Worm (Caenorhabditis elegans) whole organism, mixed stage, embryonic: ENCODE results near the gene srj-37.

Experiments
- M03D4.4 ChIP-seq: sonication (generic microtip); optimal IDR thresholded peaks from 2 replicates; lab custom pipeline; 2017; ENCODE audit warnings: mild to moderate bottlenecking, missing genetic modification characterization, missing compliant biosample characterization
- bed-3 ChIP-seq: fragments of 200-800 bp; sonication (Bioruptor generic); optimal IDR thresholded peaks from 3 replicates; lab custom pipeline; 2018; ENCODE audit warnings: mild to moderate bottlenecking, missing genetic modification characterization, moderate library complexity, missing compliant biosample characterization
- blmp-1 ChIP-seq: fragments of 150-350 bp; optimal IDR thresholded peaks from 2 replicates; lab custom pipeline; 2014; ENCODE audit warnings: missing biosample characterization, missing genetic modification characterization
- ceh-39 ChIP-seq: fragments of 150-350 bp; optimal IDR thresholded peaks from 2 replicates; lab custom pipeline; 2014; ENCODE audit warnings: missing biosample characterization, missing genetic modification characterization
- ceh-43 ChIP-seq: fragments of 200-800 bp; sonication (Bioruptor generic); optimal IDR thresholded peaks from 2 replicates; lab custom pipeline; 2018; ENCODE audit warnings: mild to moderate bottlenecking, missing genetic modification characterization, moderate library complexity, missing compliant biosample characterization
- ceh-83 ChIP-seq: fragments of 200-800 bp; sonication (Bioruptor generic); optimal IDR thresholded peaks from 2 replicates; lab custom pipeline; 2018; ENCODE audit warnings: mild to moderate bottlenecking, missing genetic modification characterization, missing compliant biosample characterization
- ces-1 ChIP-seq: fragments of 150-350 bp; optimal IDR thresholded peaks from 2 replicates; lab custom pipeline; 2014; ENCODE audit warnings: missing biosample characterization, missing genetic modification reagents, missing genetic modification characterization
- cnd-1 ChIP-seq: fragments of 200-800 bp; sonication (Bioruptor generic); optimal IDR thresholded peaks from 2 replicates; lab custom pipeline; 2018; ENCODE audit warnings: mild to moderate bottlenecking, missing genetic modification characterization, missing compliant biosample characterization
- drap-1 ChIP-seq: fragments of 200-800 bp; sonication (Bioruptor generic); optimal IDR thresholded peaks from 3 replicates; lab custom pipeline; 2018; ENCODE audit warnings: mild to moderate bottlenecking, missing genetic modification characterization, missing compliant biosample characterization
- elt-1 ChIP-seq: sonication (generic microtip); optimal IDR thresholded peaks from 2 replicates; lab custom pipeline; 2017; ENCODE audit warnings: missing genetic modification characterization, mild to moderate bottlenecking, missing compliant biosample characterization, antibody characterized with exemption, moderate library complexity, borderline replicate concordance; ENCODE audit not compliant: insufficient read depth
- elt-3 ChIP-seq: fragments of 150-350 bp; optimal IDR thresholded peaks from 2 replicates; lab custom pipeline; 2014; ENCODE audit warnings: missing biosample characterization, missing genetic modification characterization
- ham-2 ChIP-seq: fragments of 200-800 bp; sonication (Bioruptor generic); optimal IDR thresholded peaks from 2 replicates; lab custom pipeline; 2018; ENCODE audit warnings: mild to moderate bottlenecking, missing genetic modification characterization, missing compliant biosample characterization
- hlh-1 ChIP-seq: fragments of 150-350 bp; optimal IDR thresholded peaks from 2 replicates; lab custom pipeline; 2014; ENCODE audit warnings: missing biosample characterization, missing genetic modification reagents, missing genetic modification characterization
- lin-13 ChIP-seq: fragments of 150-350 bp; optimal IDR thresholded peaks from 2 replicates; lab custom pipeline; 2014; ENCODE audit warnings: missing biosample characterization, missing genetic modification characterization
- lin-32 ChIP-seq: fragments of 200-800 bp; sonication (Bioruptor generic); optimal IDR thresholded peaks from 2 replicates; lab custom pipeline; 2018; ENCODE audit warnings: mild to moderate bottlenecking, missing genetic modification characterization, missing compliant biosample characterization
- lsy-2 ChIP-seq: fragments of 150-350 bp; optimal IDR thresholded peaks from 2 replicates; lab custom pipeline; 2014; ENCODE audit warnings: missing biosample characterization, missing genetic modification characterization
- mab-5 ChIP-seq: fragments of 150-350 bp; optimal IDR thresholded peaks from 2 replicates; lab custom pipeline; 2014; ENCODE audit warnings: missing biosample characterization, missing genetic modification characterization
- mep-1 ChIP-seq: fragments of 150-350 bp; optimal IDR thresholded peaks from 2 replicates; lab custom pipeline; 2017; ENCODE audit warnings: missing biosample characterization, missing genetic modification reagents, missing genetic modification characterization, inconsistent platforms
- mls-2 ChIP-seq: sonication (generic microtip); optimal IDR thresholded peaks from 2 replicates; lab custom pipeline; 2016; ENCODE audit warnings: mild to moderate bottlenecking, missing genetic modification characterization, moderate library complexity, missing compliant biosample characterization
- nhr-12 ChIP-seq: fragments of 150-350 bp; optimal IDR thresholded peaks from 2 replicates; lab custom pipeline; 2014; ENCODE audit warnings: missing biosample characterization, missing genetic modification characterization
- nhr-2 ChIP-seq: fragments of 150-350 bp; optimal IDR thresholded peaks from 2 replicates; lab custom pipeline; 2014; ENCODE audit warnings: missing biosample characterization, missing genetic modification characterization
- nhr-237 ChIP-seq: fragments of 150-350 bp; optimal IDR thresholded peaks from 2 replicates; lab custom pipeline; 2014; ENCODE audit warnings: missing biosample characterization, missing genetic modification characterization
- nhr-28 ChIP-seq: fragments of 150-350 bp; optimal IDR thresholded peaks from 2 replicates; lab custom pipeline; 2014; ENCODE audit warnings: missing biosample characterization, missing genetic modification characterization
- pha-4 ChIP-seq: fragments of 150-350 bp; optimal IDR thresholded peaks from 2 replicates; lab custom pipeline; 2018; ENCODE audit warnings: missing biosample characterization, missing genetic modification reagents, missing genetic modification characterization
- sem-2 ChIP-seq: fragments of 200-800 bp; sonication (Bioruptor generic); optimal IDR thresholded peaks from 2 replicates; lab custom pipeline; 2018; ENCODE audit warnings: mild to moderate bottlenecking, missing genetic modification characterization, missing compliant biosample characterization
- snpc-4 ChIP-seq: fragments of 150-350 bp; optimal IDR thresholded peaks from 2 replicates; lab custom pipeline; 2014; ENCODE audit warnings: missing biosample characterization, missing genetic modification characterization
- sptf-1 ChIP-seq: sonication (generic microtip); optimal IDR thresholded peaks from 2 replicates; lab custom pipeline; 2017; ENCODE audit warnings: mild to moderate bottlenecking, missing genetic modification characterization, moderate library complexity, missing compliant biosample characterization
- tbx-8 ChIP-seq: fragments of 200-800 bp; sonication (Bioruptor generic); optimal IDR thresholded peaks from 2 replicates; lab custom pipeline; 2018; ENCODE audit warnings: mild to moderate bottlenecking, missing genetic modification characterization, moderate library complexity, missing compliant biosample characterization
- unc-120 ChIP-seq: sonication (generic microtip); optimal IDR thresholded peaks from 2 replicates; lab custom pipeline; 2017; ENCODE audit warnings: missing genetic modification characterization, missing compliant biosample characterization; ENCODE audit not compliant: poor library complexity, severe bottlenecking
- unc-39 ChIP-seq: fragments of 150-350 bp; optimal IDR thresholded peaks from 2 replicates; lab custom pipeline; 2014; ENCODE audit warnings: missing biosample characterization, missing genetic modification characterization
- unc-62 ChIP-seq: fragments of 150-350 bp; optimal IDR thresholded peaks from 2 replicates; lab custom pipeline; 2014; ENCODE audit warnings: missing biosample characterization, missing genetic modification reagents, missing genetic modification characterization
- zip-8 ChIP-seq: fragments of 150-350 bp; optimal IDR thresholded peaks from 2 replicates; lab custom pipeline; 2014; ENCODE audit warnings: missing biosample characterization, missing genetic modification characterization

Gene srj-37

DNA sequence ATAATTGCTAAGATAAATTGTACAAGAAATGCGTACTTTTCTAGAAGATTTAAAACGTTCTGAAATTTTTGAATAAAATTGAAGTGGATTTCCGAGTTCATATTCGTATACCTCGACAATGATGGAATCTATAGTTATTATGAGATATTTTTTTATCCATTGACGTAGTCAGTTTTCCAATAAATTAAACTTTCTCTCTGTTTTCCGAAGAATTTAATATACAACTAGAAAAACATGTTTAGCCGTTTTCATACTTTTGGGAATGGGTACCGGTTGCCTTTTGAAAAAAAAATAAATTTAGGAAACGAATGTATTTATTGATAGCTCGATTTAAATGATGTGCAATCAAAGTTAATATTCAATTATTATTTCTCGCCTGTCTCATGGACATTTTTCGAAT is 29.6 kb upstream of the srj-37 start, which contains the start of gene srw-109:
Gene srw-109 (minus strand): TSS at position 101 of the 400 bp plus-strand sequence.
- TF ChIP-seq unc-39 (tag; lab: Kevin White, UChicago) (no peak), elt-1 (no peak), nhr-2 (no peak)

DNA sequence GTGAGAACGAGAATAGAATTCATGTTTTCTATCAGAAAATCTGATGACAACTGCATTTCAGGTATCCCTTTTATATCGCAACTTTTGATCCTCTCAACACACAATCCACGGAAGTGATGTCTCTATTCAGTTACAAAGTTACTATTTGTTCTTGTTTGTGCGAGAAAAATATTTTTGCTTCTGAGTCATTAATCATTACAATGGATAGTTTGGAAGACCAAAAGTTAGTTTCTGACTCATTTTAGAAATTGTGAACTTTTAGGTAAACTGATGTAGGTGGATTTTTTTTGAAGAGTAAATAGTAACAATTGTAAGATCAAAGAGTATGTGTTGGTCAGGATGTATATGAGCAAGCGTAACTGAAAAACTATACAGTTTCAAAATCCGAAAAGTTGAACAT is 28.8 kb upstream of the srj-37 start, which contains the start of gene srlf-36:
Gene srlf-36 (minus strand): TSS at position 101 of the 400 bp plus-strand sequence.
- TF ChIP-seq ham-2 (GFP tag; lab: Kevin White, UChicago) (no peak), nhr-2 (no peak), lsy-2 (tag; lab: Kevin White, UChicago) (no peak), ces-1 (GFP tag; lab: Kevin White, UChicago) (no peak), ceh-43 (GFP tag; lab: Kevin White, UChicago) (no peak), nhr-12 (tag; lab: Kevin White, UChicago) (no peak), elt-1 (no peak), elt-3 (tag; lab: Kevin White, UChicago) (no peak), ceh-39 (tag; lab: Kevin White, UChicago) (no peak)

DNA sequence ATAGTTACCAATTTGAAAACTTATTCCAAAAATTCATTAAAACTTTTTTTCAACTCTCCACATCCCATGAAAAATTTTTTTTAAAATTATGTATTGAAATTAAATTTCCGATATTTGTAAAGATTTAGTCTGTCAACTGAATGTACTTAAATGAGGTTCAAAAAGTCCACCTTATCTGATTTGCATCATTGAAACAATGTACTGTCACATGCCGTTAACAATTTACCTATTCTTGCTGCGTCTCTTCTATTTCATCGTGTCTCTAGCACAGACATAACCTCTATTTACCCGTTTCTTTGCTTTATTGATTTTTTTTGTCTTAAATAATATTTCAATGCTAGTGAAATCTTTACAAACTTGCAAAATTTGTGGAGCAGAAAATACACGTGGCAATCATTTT is 28.2 kb upstream of the srj-37 start, which contains the start of gene nhr-90:
Gene nhr-90 (plus strand): TSS at position 296 of the 400 bp plus-strand sequence.
- no peak for TF ChIP-seq M03D4.4 (tag; lab: Kevin White, UChicago)
- TF ChIP-seq unc-120 (tag; lab: Kevin White, UChicago) = no peak
- TF ChIP-seq nhr-237 (tag; lab: Kevin White, UChicago) = no peak
- no peak for TF ChIP-seq lsy-2 (tag; lab: Kevin White, UChicago)
- no peak for TF ChIP-seq cnd-1 (tag; lab: Kevin White, UChicago)
- TF ChIP-seq hlh-1 (tag; lab: Kevin White, UChicago) = no peak
- TF ChIP-seq ces-1 (GFP tag; lab: Kevin White, UChicago) = no peak
- no peak for TF ChIP-seq mls-2 (tag; lab: Kevin White, UChicago)
- no peak for TF ChIP-seq sem-2
- TF ChIP-seq lin-32 (GFP tag; lab: Kevin White, UChicago) = no peak
- TF ChIP-seq ceh-83 (GFP tag; lab: Kevin White, UChicago) = no peak
- no peak for TF ChIP-seq mep-1 (tag; lab: Kevin White, UChicago)
- TF ChIP-seq nhr-28 = no peak
- TF ChIP-seq drap-1 (GFP tag; lab: Kevin White, UChicago) = no peak
- no peak for TF ChIP-seq elt-1

DNA sequence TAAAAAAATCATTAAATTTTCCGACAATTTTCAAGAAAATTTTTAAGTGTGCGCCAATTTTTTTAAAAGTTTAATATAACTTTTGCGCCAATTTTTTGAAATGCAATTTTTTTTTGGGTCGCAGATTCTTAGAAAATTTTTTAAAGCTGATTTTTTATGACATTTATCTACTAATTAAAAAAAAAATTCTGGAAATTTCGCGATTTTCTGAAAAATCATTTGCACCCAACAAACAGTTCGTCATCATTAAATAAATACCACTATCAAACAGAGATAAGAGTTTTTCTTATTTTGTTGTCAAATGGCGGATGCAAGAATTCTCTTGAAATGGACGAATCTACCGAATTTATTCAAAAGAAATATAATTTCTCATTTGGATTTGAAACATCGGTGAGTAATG is 23.2 kb upstream of the srj-37 start, which contains the start of gene F48G7.13:
Gene F48G7.13 (plus strand): TSS at position 301 of the 400 bp plus-strand sequence.
- no peak for TF ChIP-seq tbx-8 (GFP tag; lab: Kevin White, UChicago)

DNA sequence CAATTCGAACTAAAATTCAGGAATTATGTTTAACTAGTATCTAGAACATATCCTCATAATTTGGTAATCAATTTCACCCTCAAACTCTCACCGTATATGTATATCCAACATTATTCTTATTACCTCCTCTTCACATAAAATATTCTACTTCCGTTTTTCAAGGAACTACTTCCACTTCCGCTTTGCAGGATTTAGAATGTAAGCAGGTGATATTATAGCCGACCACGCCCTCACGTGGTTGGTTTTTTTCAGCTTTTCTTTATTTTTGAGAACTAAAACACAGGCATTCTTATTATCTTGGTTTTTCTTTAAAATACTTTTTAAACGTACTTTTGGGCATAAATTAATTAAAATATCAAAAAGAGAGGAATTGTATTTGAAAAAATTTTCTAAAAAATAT is 20.5 kb upstream of the srj-37 start:
- TF ChIP-seq bed-3 (GFP tag; lab: Kevin White, UChicago) (no peak), nhr-12 (tag; lab: Kevin White, UChicago) (no peak), elt-1 (no peak), ces-1 (GFP tag; lab: Kevin White, UChicago) (no peak), lin-13 (tag; lab: Kevin White, UChicago) (no peak), ceh-83 (GFP tag; lab: Kevin White, UChicago) (no peak), unc-120 (tag; lab: Kevin White, UChicago) (no peak), blmp-1 (tag; lab: Kevin White, UChicago) (no peak), sptf-1 (tag; lab: Kevin White, UChicago) (no peak), lin-32 (GFP tag; lab: Kevin White, UChicago) (no peak), mab-5 (no peak), snpc-4 (tag; lab: Kevin White, UChicago) (no peak), zip-8 (tag; lab: Kevin White, UChicago) (no peak), ham-2 (GFP tag; lab: Kevin White, UChicago) (no peak), cnd-1 (tag; lab: Kevin White, UChicago) (no peak), unc-62 (no peak), pha-4 (tag; lab: Kevin White, UChicago) (no peak)
